Worm (Caenorhabditis elegans) whole organism, L3 larva: ENCODE results near the gene Y57G11C.8.

ENCODE experiments used
- R02D3.7 ChIP-seq: fragments of 150-350 bp; optimal IDR thresholded peaks from 2 replicates; lab custom pipeline; 2014; ENCODE audit warnings: missing biosample characterization, missing genetic modification characterization
- ZK546.5 ChIP-seq: sonication (generic microtip); optimal IDR thresholded peaks from 2 replicates; lab custom pipeline; 2017; ENCODE audit warnings: missing biosample characterization, missing genetic modification characterization
- aly-2 ChIP-seq: fragments of 150-350 bp; optimal IDR thresholded peaks from 2 replicates; lab custom pipeline; 2014; ENCODE audit warnings: missing biosample characterization, missing genetic modification characterization
- ama-1 ChIP-seq: fragments of 150-350 bp; optimal IDR thresholded peaks from 2 replicates; lab custom pipeline; 2018
- ceh-16 ChIP-seq: sonication (generic microtip); optimal IDR thresholded peaks from 2 replicates; lab custom pipeline; 2017; ENCODE audit warnings: missing biosample characterization, missing genetic modification characterization
- ceh-28 ChIP-seq: fragments of 150-350 bp; optimal IDR thresholded peaks from 2 replicates; lab custom pipeline; 2014; ENCODE audit warnings: missing biosample characterization, missing genetic modification reagents, missing genetic modification characterization
- ceh-82 ChIP-seq: fragments of 150-350 bp; optimal IDR thresholded peaks from 2 replicates; lab custom pipeline; 2014; ENCODE audit warnings: missing biosample characterization, missing genetic modification characterization
- ceh-9 ChIP-seq: sonication (generic microtip); optimal IDR thresholded peaks from 2 replicates; lab custom pipeline; 2018; ENCODE audit warnings: missing biosample characterization, missing genetic modification characterization
- daf-12 ChIP-seq: fragments of 150-350 bp; optimal IDR thresholded peaks from 2 replicates; lab custom pipeline; 2014; ENCODE audit warnings: missing biosample characterization, missing genetic modification reagents, missing genetic modification characterization
- egl-27 ChIP-seq: sonication (generic microtip); optimal IDR thresholded peaks from 4 replicates; lab custom pipeline; 2017; ENCODE audit warnings: missing biosample characterization, missing genetic modification reagents, missing genetic modification characterization
- egl-5 ChIP-seq: fragments of 150-350 bp; optimal IDR thresholded peaks from 2 replicates; lab custom pipeline; 2017; ENCODE audit warnings: missing biosample characterization, missing genetic modification reagents, missing genetic modification characterization, inconsistent platforms
- elt-1 ChIP-seq: fragments of 150-350 bp; optimal IDR thresholded peaks from 2 replicates; lab custom pipeline; 2014; ENCODE audit warnings: missing biosample characterization, missing genetic modification characterization
- elt-2 ChIP-seq: sonication (generic microtip); optimal IDR thresholded peaks from 2 replicates; lab custom pipeline; 2016; ENCODE audit warnings: missing genetic modification reagents, mild to moderate bottlenecking, missing genetic modification characterization, missing compliant biosample characterization
- elt-3 ChIP-seq, 3 experiments: fragments of 150-350 bp in 1 of 3; sonication (generic microtip) in 2 of 3; optimal IDR thresholded peaks; 2 replicates in 2 of 3; 4 replicates in 1 of 3; lab custom pipeline; 2014 to 2017; ENCODE audit warnings: missing biosample characterization in 3 of 3, missing genetic modification characterization in 3 of 3
- eor-1 ChIP-seq, 2 experiments: fragments of 150-350 bp; optimal IDR thresholded peaks; 2 replicates each; lab custom pipeline; 2014 to 2018; ENCODE audit warnings: missing biosample characterization in 2 of 2, missing genetic modification characterization in 2 of 2
- fkh-10 ChIP-seq: sonication (generic microtip); optimal IDR thresholded peaks from 2 replicates; lab custom pipeline; 2017; ENCODE audit warnings: missing biosample characterization, missing genetic modification reagents, missing genetic modification characterization
- fkh-2 ChIP-seq: fragments of 150-350 bp; optimal IDR thresholded peaks from 2 replicates; lab custom pipeline; 2014; ENCODE audit warnings: missing biosample characterization, missing genetic modification reagents, missing genetic modification characterization
- fos-1 ChIP-seq: fragments of 150-350 bp; optimal IDR thresholded peaks from 2 replicates; lab custom pipeline; 2014; ENCODE audit warnings: missing biosample characterization, missing genetic modification characterization
- hmg-11 ChIP-seq: sonication (generic microtip); optimal IDR thresholded peaks from 2 replicates; lab custom pipeline; 2016; ENCODE audit warnings: missing genetic modification characterization, missing compliant biosample characterization
- jun-1 ChIP-seq: fragments of 150-350 bp; optimal IDR thresholded peaks from 2 replicates; lab custom pipeline; 2014; ENCODE audit warnings: missing biosample characterization, missing genetic modification reagents, missing genetic modification characterization
- lin-15B ChIP-seq: fragments of 150-350 bp; optimal IDR thresholded peaks from 2 replicates; lab custom pipeline; 2014; ENCODE audit warnings: missing biosample characterization, missing genetic modification characterization
- lin-39 ChIP-seq: fragments of 150-350 bp; optimal IDR thresholded peaks from 2 replicates; lab custom pipeline; 2018; ENCODE audit warnings: missing biosample characterization, missing genetic modification reagents, missing genetic modification characterization
- lsy-12 ChIP-seq: sonication (generic microtip); optimal IDR thresholded peaks from 2 replicates; lab custom pipeline; 2016; ENCODE audit warnings: mild to moderate bottlenecking, missing genetic modification characterization, missing compliant biosample characterization
- mdl-1 ChIP-seq: fragments of 150-350 bp; optimal IDR thresholded peaks from 2 replicates; lab custom pipeline; 2014; ENCODE audit warnings: missing biosample characterization, missing genetic modification characterization
- mml-1 ChIP-seq: fragments of 150-350 bp; sonication (generic microtip); optimal IDR thresholded peaks from 3 replicates; lab custom pipeline; 2014; ENCODE audit warnings: missing biosample characterization, missing genetic modification characterization
- nfya-1 ChIP-seq: sonication (generic microtip); optimal IDR thresholded peaks from 2 replicates; lab custom pipeline; 2017; ENCODE audit warnings: missing genetic modification characterization, mild to moderate bottlenecking, missing compliant biosample characterization, antibody characterized with exemption, moderate library complexity; ENCODE audit not compliant: insufficient read depth
- nhr-11 ChIP-seq: fragments of 150-350 bp; optimal IDR thresholded peaks from 2 replicates; lab custom pipeline; 2014; ENCODE audit warnings: missing biosample characterization, missing genetic modification characterization
- nhr-12 ChIP-seq: fragments of 150-350 bp; optimal IDR thresholded peaks from 2 replicates; lab custom pipeline; 2014; ENCODE audit warnings: missing biosample characterization, missing genetic modification characterization
- nhr-23 ChIP-seq: fragments of 150-350 bp; optimal IDR thresholded peaks from 2 replicates; lab custom pipeline; 2014; ENCODE audit warnings: missing biosample characterization, missing genetic modification reagents, missing genetic modification characterization
- nhr-237 ChIP-seq: fragments of 150-350 bp; optimal IDR thresholded peaks from 2 replicates; lab custom pipeline; 2014; ENCODE audit warnings: missing biosample characterization, missing genetic modification characterization
- nhr-25 ChIP-seq: sonication (generic microtip); optimal IDR thresholded peaks from 2 replicates; lab custom pipeline; 2017; ENCODE audit warnings: missing biosample characterization, missing genetic modification characterization
- nhr-28 ChIP-seq: fragments of 150-350 bp; optimal IDR thresholded peaks from 2 replicates; lab custom pipeline; 2014; ENCODE audit warnings: missing biosample characterization, missing genetic modification characterization
- nhr-43 ChIP-seq: sonication (generic microtip); optimal IDR thresholded peaks from 2 replicates; lab custom pipeline; 2016; ENCODE audit warnings: mild to moderate bottlenecking, missing genetic modification characterization, missing compliant biosample characterization; ENCODE audit not compliant: poor library complexity, severe bottlenecking
- nhr-67 ChIP-seq: fragments of 150-350 bp; optimal IDR thresholded peaks from 2 replicates; lab custom pipeline; 2014; ENCODE audit warnings: missing biosample characterization, missing genetic modification characterization
- nhr-76 ChIP-seq: fragments of 150-350 bp; sonication (generic microtip); optimal IDR thresholded peaks from 5 replicates; lab custom pipeline; 2014; ENCODE audit warnings: missing biosample characterization, missing genetic modification characterization
- nhr-77 ChIP-seq: fragments of 150-350 bp; optimal IDR thresholded peaks from 2 replicates; lab custom pipeline; 2014; ENCODE audit warnings: missing biosample characterization, missing genetic modification characterization
- pha-4 ChIP-seq: fragments of 150-350 bp; optimal IDR thresholded peaks from 2 replicates; lab custom pipeline; 2014; ENCODE audit warnings: missing biosample characterization, missing genetic modification reagents, missing genetic modification characterization
- pqm-1 ChIP-seq: fragments of 150-350 bp; optimal IDR thresholded peaks from 2 replicates; lab custom pipeline; 2017; ENCODE audit warnings: missing biosample characterization, missing genetic modification characterization, inconsistent platforms
- sea-2 ChIP-seq: fragments of 150-350 bp; sonication (generic microtip); optimal IDR thresholded peaks from 4 replicates; lab custom pipeline; 2014; ENCODE audit warnings: missing biosample characterization, missing genetic modification reagents, missing genetic modification characterization
- skn-1 ChIP-seq: fragments of 150-350 bp; optimal IDR thresholded peaks from 2 replicates; lab custom pipeline; 2014; ENCODE audit warnings: missing biosample characterization, missing genetic modification characterization
- snpc-4 ChIP-seq: fragments of 150-350 bp; optimal IDR thresholded peaks from 2 replicates; lab custom pipeline; 2014; ENCODE audit warnings: missing biosample characterization, missing genetic modification characterization
- tbx-2 ChIP-seq: sonication (generic microtip); optimal IDR thresholded peaks from 2 replicates; lab custom pipeline; 2016; ENCODE audit warnings: mild to moderate bottlenecking, missing genetic modification characterization, missing compliant biosample characterization
- unc-39 ChIP-seq: sonication (generic microtip); optimal IDR thresholded peaks from 4 replicates; lab custom pipeline; 2017; ENCODE audit warnings: missing biosample characterization, missing genetic modification characterization
- unc-62 ChIP-seq: fragments of 150-350 bp; sonication (generic microtip); optimal IDR thresholded peaks from 4 replicates; lab custom pipeline; 2014; ENCODE audit warnings: missing biosample characterization, missing genetic modification reagents, missing genetic modification characterization
- zag-1 ChIP-seq: fragments of 150-350 bp; optimal IDR thresholded peaks from 2 replicates; lab custom pipeline; 2014; ENCODE audit warnings: missing biosample characterization, missing genetic modification characterization
- ztf-11 ChIP-seq: fragments of 150-350 bp; optimal IDR thresholded peaks from 2 replicates; lab custom pipeline; 2014; ENCODE audit warnings: missing biosample characterization, missing genetic modification characterization
- ztf-4 ChIP-seq: fragments of 150-350 bp; optimal IDR thresholded peaks from 2 replicates; lab custom pipeline; 2014; ENCODE audit warnings: missing biosample characterization, missing genetic modification characterization

The Y57G11C.8 gene

DNA sequence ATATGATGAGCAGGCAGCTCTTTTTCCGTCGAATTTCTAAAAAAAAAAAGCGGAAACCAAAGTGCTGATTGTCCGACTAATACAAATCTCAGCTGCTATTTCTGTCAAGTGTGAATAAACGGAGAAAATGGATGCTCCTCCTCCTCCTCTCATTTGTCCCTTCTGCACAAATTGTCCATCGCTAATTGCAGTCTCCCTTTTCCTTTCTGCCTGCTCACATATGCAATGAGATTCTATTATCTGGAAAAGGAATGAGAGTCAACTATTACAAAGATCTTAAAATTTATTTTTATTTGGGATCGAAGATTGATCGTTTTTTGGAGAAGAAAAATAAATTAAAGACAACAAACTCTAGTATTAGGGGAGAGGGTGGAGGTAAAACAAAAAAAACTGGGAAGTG lies 40.6 kb downstream of the Y57G11C.8 start:
- no peak for TF ChIP-seq R02D3.7 (tag; lab: Kevin White, UChicago)
- peak; percentile 14 for TF ChIP-seq pqm-1 (tag; lab: Kevin White, UChicago)
- TF ChIP-seq nhr-43 (tag; lab: Kevin White, UChicago): peak; percentile 50
- peak; percentile 9 for TF ChIP-seq skn-1
- peak; percentile 3 for TF ChIP-seq ceh-82 (tag; lab: Kevin White, UChicago)
- peak; percentile 62 for TF ChIP-seq ama-1 (lab: Kevin White, UChicago)
- TF ChIP-seq nhr-12: no peak

DNA sequence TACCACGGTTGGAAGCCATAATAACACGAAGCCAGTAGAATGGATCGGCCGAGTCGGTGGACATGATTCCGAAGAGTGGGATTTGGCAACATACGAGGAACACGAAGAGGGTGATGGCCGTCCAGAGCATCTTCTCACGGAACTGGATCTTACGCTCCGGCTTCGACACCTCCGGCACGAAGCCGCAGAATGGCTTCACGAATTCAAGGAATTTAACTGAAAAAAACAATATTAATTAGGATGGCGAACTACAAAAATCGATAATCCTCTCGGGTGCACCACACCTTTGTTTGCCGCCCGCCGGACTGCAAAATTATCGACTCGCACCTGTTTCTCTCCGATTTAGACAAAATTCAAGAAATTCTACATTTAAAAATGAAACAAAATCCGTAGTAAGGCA lies 42.6 kb downstream of the Y57G11C.8 start:
- no peak for TF ChIP-seq lsy-12 (tag; lab: Kevin White, UChicago)
- no peak for TF ChIP-seq pha-4 (tag; lab: Kevin White, UChicago)
- no peak for TF ChIP-seq ceh-9 (tag; lab: Kevin White, UChicago)
- no peak for TF ChIP-seq nhr-76 (tag; lab: Kevin White, UChicago)
- TF ChIP-seq fkh-10 (GFP tag; lab: Kevin White, UChicago): no peak
- TF ChIP-seq daf-12: no peak
- TF ChIP-seq nhr-77 (tag; lab: Kevin White, UChicago): no peak
- TF ChIP-seq elt-3 (tag; optimal IDR thresholded peaks at IDR 0.05; lab: Kevin White, UChicago): no peak
- no peak for TF ChIP-seq unc-39 (tag; lab: Kevin White, UChicago)
- no peak for TF ChIP-seq R02D3.7 (tag; lab: Kevin White, UChicago)
- no peak for TF ChIP-seq lin-15B (tag; lab: Kevin White, UChicago)

- TF ChIP-seq ztf-11 (tag; lab: Kevin White, UChicago) (no peak), nhr-25 (tag; lab: Kevin White, UChicago) (peak; percentile 65), jun-1 (tag; lab: Kevin White, UChicago) (peak; percentile 69), snpc-4 (tag; lab: Kevin White, UChicago) (peak; percentile 75), ztf-4 (no peak), elt-3 (tag; optimal IDR thresholded peaks at IDR 0.05; lab: Kevin White, UChicago) (peak in 1 of 3 experiments; percentile 64), hmg-11 (tag; lab: Kevin White, UChicago) (peak; percentile 88), nfya-1 (tag; lab: Kevin White, UChicago) (peak; percentile 89), mml-1 (tag; lab: Kevin White, UChicago) (no peak), fkh-10 (GFP tag; lab: Kevin White, UChicago) (peak; percentile 32), fos-1 (tag; lab: Kevin White, UChicago) (no peak), elt-1 (no peak), nhr-77 (tag; lab: Kevin White, UChicago) (no peak), fkh-2 (tag; lab: Kevin White, UChicago) (no peak), nhr-28 (no peak), aly-2 (tag; lab: Kevin White, UChicago) (no peak), pqm-1 (tag; lab: Kevin White, UChicago) (no peak), pha-4 (tag; lab: Kevin White, UChicago) (peak; percentile 49), ceh-82 (tag; lab: Kevin White, UChicago) (peak; percentile 53), zag-1 (tag; lab: Kevin White, UChicago) (peak; percentile 53), ceh-28 (tag; lab: Kevin White, UChicago) (peak; percentile 41), unc-62 (GFP tag; lab: Kevin White, UChicago) (no peak), tbx-2 (tag; lab: Kevin White, UChicago) (peak; percentile 41), ama-1 (lab: Kevin White, UChicago) (no peak), lin-39 (tag; lab: Kevin White, UChicago) (peak; percentile 64), egl-5 (no peak), nhr-76 (tag; lab: Kevin White, UChicago) (no peak), ZK546.5 (tag; lab: Kevin White, UChicago) (no peak), nhr-12 (no peak), eor-1 (tag; optimal IDR thresholded peaks at IDR 0.05; lab: Kevin White, UChicago) (no peak), ceh-16 (no peak), R02D3.7 (tag; lab: Kevin White, UChicago) (peak; percentile 48), mdl-1 (tag; lab: Kevin White, UChicago) (peak; percentile 21), elt-2 (tag; lab: Kevin White, UChicago) (peak; percentile 61), nhr-23 (tag; lab: Kevin White, UChicago) (peak; percentile 49), nhr-43 (tag; lab: Kevin White, UChicago) (peak; percentile 40), lsy-12 (tag; lab: Kevin White, UChicago) (peak; percentile 79), ceh-9 (tag; lab: Kevin White, UChicago) (no peak), nhr-67 (no peak), lin-15B (tag; lab: Kevin White, UChicago) (peak; percentile 71), skn-1 (peak; percentile 65), nhr-237 (tag; lab: Kevin White, UChicago) (no peak), nhr-11 (tag; lab: Kevin White, UChicago) (no peak), unc-39 (tag; lab: Kevin White, UChicago) (no peak), daf-12 (no peak), egl-27 (tag; lab: Kevin White, UChicago) (no peak), sea-2 (GFP tag; lab: Kevin White, UChicago) (no peak)
- TF ChIP-seq, all 47 proteins: peak for 21
Observed at ce11 chrIV:14824878-14825352, 43.3 kb downstream of the Y57G11C.8 start, which contains the start of gene sec-61.A. Gene sec-61.A (minus strand): TSS chrIV:14825264.
